Worm (Caenorhabditis elegans) whole organism, late embryonic: ENCODE measurements around the gene Y32B12A.5.

Source experiments
- T23F11.4 ChIP-seq: fragments of 200-800 bp; sonication (Bioruptor generic); optimal IDR thresholded peaks from 2 replicates; lab custom pipeline; 2018; ENCODE audit warnings: mild to moderate bottlenecking, missing genetic modification characterization, missing compliant biosample characterization
- ceh-18 ChIP-seq: sonication (generic microtip); optimal IDR thresholded peaks from 2 replicates; lab custom pipeline; 2016; ENCODE audit warnings: missing genetic modification characterization, missing compliant biosample characterization
- ets-4 ChIP-seq: sonication (generic microtip); optimal IDR thresholded peaks from 2 replicates; lab custom pipeline; 2016; ENCODE audit warnings: missing genetic modification characterization, missing compliant biosample characterization
- fkh-10 ChIP-seq: fragments of 150-350 bp; optimal IDR thresholded peaks from 2 replicates; lab custom pipeline; 2014; ENCODE audit warnings: missing biosample characterization, missing genetic modification reagents, missing genetic modification characterization
- lim-6 ChIP-seq: sonication (generic microtip); optimal IDR thresholded peaks from 2 replicates; lab custom pipeline; 2016; ENCODE audit warnings: missing genetic modification characterization, missing compliant biosample characterization

ce11 chrV:16447735-16448134, 39.6 kb downstream of the Y32B12A.5 start, which contains the start of gene T08G3.13:
- TF ChIP-seq ceh-18 (tag; lab: Kevin White, UChicago) = no peak
- no peak for TF ChIP-seq ets-4 (tag; lab: Kevin White, UChicago)
- TF ChIP-seq fkh-10 (GFP tag; lab: Kevin White, UChicago) = no peak
- TF ChIP-seq lim-6 (tag; lab: Kevin White, UChicago) = no peak
- no peak for TF ChIP-seq T23F11.4 (GFP tag; lab: Kevin White, UChicago)
